Worm (Caenorhabditis elegans) whole organism, young adult: ENCODE measurements around the gene srd-43.

ENCODE experiments used
- F49E8.2 ChIP-seq: sonication (generic microtip); optimal IDR thresholded peaks from 3 replicates; lab custom pipeline; 2017; ENCODE audit warnings: missing genetic modification characterization, mild to moderate bottlenecking, missing compliant biosample characterization, antibody characterized with exemption, moderate library complexity; ENCODE audit not compliant: insufficient read depth
- K12H6.12 ChIP-seq: fragments of 200-800 bp; sonication (Bioruptor generic); optimal IDR thresholded peaks from 2 replicates; lab custom pipeline; 2018; ENCODE audit warnings: mild to moderate bottlenecking, missing genetic modification characterization, missing compliant biosample characterization
- die-1 ChIP-seq: sonication (generic microtip); optimal IDR thresholded peaks from 2 replicates; lab custom pipeline; 2016; ENCODE audit warnings: missing genotype, mild to moderate bottlenecking, missing genetic modification characterization, missing compliant biosample characterization
- dpl-1 ChIP-seq: fragments of 150-350 bp; optimal IDR thresholded peaks from 2 replicates; lab custom pipeline; 2014; ENCODE audit warnings: missing biosample characterization, missing genetic modification reagents, missing genetic modification characterization
- egl-44 ChIP-seq: fragments of 200-800 bp; sonication (Bioruptor generic); IDR thresholded peaks from 2 replicates; pipeline ENCODE4 v1.3.6; 2022; ENCODE audit warnings: missing genetic modification reagents, missing genetic modification characterization, missing compliant biosample characterization
- fkh-3 ChIP-seq: sonication (generic microtip); optimal IDR thresholded peaks from 2 replicates; lab custom pipeline; 2016; ENCODE audit warnings: mild to moderate bottlenecking, missing genetic modification characterization, missing compliant biosample characterization
- him-1 ChIP-seq: sonication (generic microtip); optimal IDR thresholded peaks from 2 replicates; lab custom pipeline; 2016; ENCODE audit warnings: missing genotype, missing genetic modification reagents, missing genetic modification characterization, missing compliant biosample characterization
- hsf-1 ChIP-seq: fragments of 200-800 bp; sonication (Bioruptor generic); IDR thresholded peaks from 2 replicates; pipeline ENCODE4 v1.3.6; 2022; ENCODE audit warnings: missing genetic modification reagents, missing genetic modification characterization, missing compliant biosample characterization
- lin-35 ChIP-seq, 3 experiments: fragments of 150-350 bp in 2 of 3; sonication (generic microtip) in 1 of 3; optimal IDR thresholded peaks; 2 replicates each; lab custom pipeline; 2014 to 2018; ENCODE audit warnings: missing biosample characterization in 3 of 3, missing genetic modification characterization in 3 of 3, missing genetic modification reagents in 3 of 3
- lir-1 ChIP-seq: fragments of 200-800 bp; sonication (Bioruptor generic); conservative IDR thresholded peaks from 2 replicates; pipeline ENCODE4 v1.3.6; 2022; ENCODE audit warnings: missing genetic modification reagents, missing genetic modification characterization, missing compliant biosample characterization
- lsy-27 ChIP-seq: sonication (generic microtip); optimal IDR thresholded peaks from 2 replicates; lab custom pipeline; 2017; ENCODE audit warnings: missing genetic modification characterization, mild to moderate bottlenecking, missing compliant biosample characterization, antibody characterized with exemption, missing genotype, borderline replicate concordance; ENCODE audit not compliant: insufficient read depth
- nfyb-1 ChIP-seq: fragments of 200-800 bp; sonication (Bioruptor generic); IDR thresholded peaks from 2 replicates; pipeline ENCODE4 v1.3.6; 2022; ENCODE audit warnings: missing genetic modification reagents, missing genetic modification characterization, missing compliant biosample characterization
- pha-4 ChIP-seq: fragments of 150-350 bp; sonication (generic microtip); optimal IDR thresholded peaks from 2 replicates; lab custom pipeline; 2014; ENCODE audit warnings: missing biosample characterization, missing genetic modification reagents, missing genetic modification characterization
- sdz-38 ChIP-seq: sonication (generic microtip); optimal IDR thresholded peaks from 2 replicates; lab custom pipeline; 2016; ENCODE audit warnings: missing genotype, missing genetic modification characterization, missing compliant biosample characterization

DNA sequence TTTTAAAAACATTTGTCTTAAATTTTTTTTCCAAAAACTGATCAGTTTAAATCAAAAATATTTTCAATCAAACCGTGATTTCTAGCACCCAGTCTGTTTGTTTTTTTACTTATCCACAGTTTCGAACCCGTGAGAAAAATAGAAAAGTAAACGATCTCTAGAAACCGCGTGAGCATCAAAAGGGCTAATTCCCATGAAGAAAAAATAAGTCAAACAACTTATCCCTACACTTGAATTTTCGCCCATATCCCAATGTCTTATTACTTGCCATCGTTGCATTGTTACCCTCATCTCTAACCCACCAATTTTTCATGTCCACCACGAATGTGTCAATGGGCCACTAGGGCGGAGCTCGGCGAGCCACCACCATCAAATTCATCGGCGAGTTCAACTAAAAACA is 32.1 kb upstream of the srd-43 start, which contains the start of gene ptr-24:
- TF ChIP-seq hsf-1 (GFP tag; lab: Robert Waterston, UW) (no peak), sdz-38 (tag; lab: Kevin White, UChicago) (no peak), die-1 (tag; lab: Kevin White, UChicago) (no peak), pha-4 (tag; lab: Kevin White, UChicago) (no peak), dpl-1 (GFP tag; lab: Kevin White, UChicago) (no peak), F49E8.2 (tag; lab: Kevin White, UChicago) (no peak), fkh-3 (tag; lab: Kevin White, UChicago) (no peak), K12H6.12 (tag; lab: Kevin White, UChicago) (no peak), him-1 (tag; lab: Kevin White, UChicago) (no peak), egl-44 (GFP tag; lab: Robert Waterston, UW) (no peak), lin-35 (GFP tag; optimal IDR thresholded peaks at IDR 0.05; lab: Kevin White, UChicago) (no peak), lir-1 (GFP tag; lab: Robert Waterston, UW) (no peak), lsy-27 (tag; lab: Kevin White, UChicago) (no peak), nfyb-1 (GFP tag; lab: Robert Waterston, UW) (no peak)
